Worm (Caenorhabditis elegans) whole organism, L1 larva: ENCODE results near the gene Y26E6A.2.

ENCODE experiments used
- C04F5.9 ChIP-seq: sonication (generic microtip); optimal IDR thresholded peaks from 2 replicates; lab custom pipeline; 2016; ENCODE audit warnings: missing genetic modification characterization, missing compliant biosample characterization
- Y116A8C.19 ChIP-seq: sonication (generic microtip); optimal IDR thresholded peaks from 2 replicates; lab custom pipeline; 2016; ENCODE audit warnings: missing compliant biosample characterization, missing genetic modification characterization, borderline replicate concordance
- alr-1 ChIP-seq: fragments of 200-800 bp; sonication (Bioruptor generic); optimal IDR thresholded peaks from 2 replicates; lab custom pipeline; 2018; ENCODE audit warnings: borderline replicate concordance, mild to moderate bottlenecking, missing genetic modification characterization, missing compliant biosample characterization
- ama-1 ChIP-seq: fragments of 150-350 bp; optimal IDR thresholded peaks from 2 replicates; lab custom pipeline; 2014
- blmp-1 ChIP-seq: fragments of 150-350 bp; optimal IDR thresholded peaks from 2 replicates; lab custom pipeline; 2014; ENCODE audit warnings: missing biosample characterization, missing genetic modification characterization
- ceh-63 ChIP-seq: fragments of 200-800 bp; sonication (Bioruptor generic); optimal IDR thresholded peaks from 2 replicates; lab custom pipeline; 2018; ENCODE audit warnings: mild to moderate bottlenecking, missing genetic modification characterization, missing compliant biosample characterization
- ceh-8 ChIP-seq: fragments of 200-800 bp; sonication (Bioruptor generic); optimal IDR thresholded peaks from 2 replicates; lab custom pipeline; 2018; ENCODE audit warnings: mild to moderate bottlenecking, missing genetic modification characterization, moderate library complexity, missing compliant biosample characterization
- ceh-90 ChIP-seq: sonication (generic microtip); optimal IDR thresholded peaks from 2 replicates; lab custom pipeline; 2016; ENCODE audit warnings: missing genetic modification characterization, missing compliant biosample characterization
- ces-1 ChIP-seq: fragments of 150-350 bp; optimal IDR thresholded peaks from 2 replicates; lab custom pipeline; 2014; ENCODE audit warnings: missing biosample characterization, missing genetic modification reagents, missing genetic modification characterization
- dpl-1 ChIP-seq, 3 experiments: fragments of 150-350 bp in 2 of 3; sonication (generic microtip) in 1 of 3; optimal IDR thresholded peaks; 2 replicates each; lab custom pipeline; 2014 to 2017; ENCODE audit warnings: missing biosample characterization in 3 of 3, missing genetic modification characterization in 3 of 3, missing genetic modification reagents in 3 of 3
- dsc-1 ChIP-seq: sonication (generic microtip); optimal IDR thresholded peaks from 2 replicates; lab custom pipeline; 2016; ENCODE audit warnings: mild to moderate bottlenecking, missing genetic modification characterization, missing compliant biosample characterization
- efl-1 ChIP-seq, 4 experiments: fragments of 150-350 bp; optimal IDR thresholded peaks in 3 of 4; peaks in 1 of 4; 1 replicate in 1 of 4; 2 replicates in 3 of 4; lab custom pipeline; 2014; ENCODE audit warnings: missing biosample characterization in 2 of 4, missing genetic modification characterization in 2 of 4, missing genetic modification reagents in 2 of 4
- egl-13 ChIP-seq: sonication (generic microtip); optimal IDR thresholded peaks from 2 replicates; lab custom pipeline; 2016; ENCODE audit warnings: missing genotype, missing genetic modification reagents, missing genetic modification characterization, missing compliant biosample characterization
- elt-3 ChIP-seq, 6 experiments: fragments of 150-350 bp in 1 of 6; sonication (generic microtip); optimal IDR thresholded peaks; 2 replicates each; lab custom pipeline; 2017 to 2018; ENCODE audit warnings: missing biosample characterization in 6 of 6, missing genetic modification characterization in 6 of 6, inconsistent platforms in 1 of 6
- ets-5 ChIP-seq: fragments of 200-800 bp; sonication (Bioruptor generic); IDR thresholded peaks from 2 replicates; pipeline ENCODE4 v1.3.6; 2022; ENCODE audit warnings: missing genetic modification characterization, missing compliant biosample characterization
- fos-1 ChIP-seq: fragments of 150-350 bp; optimal IDR thresholded peaks from 2 replicates; lab custom pipeline; 2014; ENCODE audit warnings: missing biosample characterization, missing genetic modification characterization
- grh-1 ChIP-seq: fragments of 200-800 bp; sonication (Bioruptor generic); IDR thresholded peaks from 2 replicates; pipeline ENCODE4 v1.3.6; 2022; ENCODE audit warnings: missing genetic modification reagents, missing genetic modification characterization, missing compliant biosample characterization
- irx-1 ChIP-seq: sonication (generic microtip); optimal IDR thresholded peaks from 2 replicates; lab custom pipeline; 2016; ENCODE audit warnings: missing genetic modification characterization, missing compliant biosample characterization
- isw-1 ChIP-seq: fragments of 200-800 bp; sonication (Bioruptor generic); IDR thresholded peaks from 2 replicates; pipeline ENCODE4 v1.3.6; 2022; ENCODE audit warnings: missing genetic modification characterization, missing compliant biosample characterization
- jun-1 ChIP-seq: fragments of 150-350 bp; optimal IDR thresholded peaks from 2 replicates; lab custom pipeline; 2014; ENCODE audit warnings: missing biosample characterization, missing genetic modification reagents, missing genetic modification characterization
- lin-13 ChIP-seq: fragments of 150-350 bp; optimal IDR thresholded peaks from 2 replicates; lab custom pipeline; 2014; ENCODE audit warnings: missing biosample characterization, missing genetic modification reagents, missing genetic modification characterization
- lin-14 ChIP-seq: fragments of 200-800 bp; sonication (Bioruptor generic); optimal IDR thresholded peaks from 2 replicates; lab custom pipeline; 2018; ENCODE audit warnings: mild to moderate bottlenecking, missing genetic modification characterization, moderate library complexity, missing compliant biosample characterization
- lin-15B ChIP-seq: fragments of 150-350 bp; sonication (generic microtip); optimal IDR thresholded peaks from 3 replicates; lab custom pipeline; 2014; ENCODE audit warnings: missing biosample characterization, missing genetic modification characterization
- lin-39 ChIP-seq: fragments of 150-350 bp; optimal IDR thresholded peaks from 2 replicates; lab custom pipeline; 2014; ENCODE audit warnings: missing biosample characterization, missing genetic modification reagents, missing genetic modification characterization
- lir-3 ChIP-seq: sonication (generic microtip); optimal IDR thresholded peaks from 2 replicates; lab custom pipeline; 2016; ENCODE audit warnings: mild to moderate bottlenecking, missing genetic modification characterization, moderate library complexity, missing compliant biosample characterization; ENCODE audit not compliant: poor library complexity
- mdl-1 ChIP-seq, 2 experiments: fragments of 150-350 bp; optimal IDR thresholded peaks; 2 replicates each; lab custom pipeline; 2014 to 2017; ENCODE audit warnings: missing biosample characterization in 2 of 2, missing genetic modification characterization in 2 of 2, inconsistent platforms in 1 of 2
- mef-2 ChIP-seq: fragments of 150-350 bp; optimal IDR thresholded peaks from 2 replicates; lab custom pipeline; 2014; ENCODE audit warnings: missing biosample characterization, missing genetic modification characterization
- mep-1 ChIP-seq: fragments of 150-350 bp; optimal IDR thresholded peaks from 2 replicates; lab custom pipeline; 2014; ENCODE audit warnings: missing biosample characterization, missing genetic modification characterization
- nhr-20 ChIP-seq: sonication (generic microtip); optimal IDR thresholded peaks from 2 replicates; lab custom pipeline; 2016; ENCODE audit warnings: mild to moderate bottlenecking, missing genetic modification characterization, missing compliant biosample characterization
- nhr-237 ChIP-seq: fragments of 150-350 bp; optimal IDR thresholded peaks from 2 replicates; lab custom pipeline; 2014; ENCODE audit warnings: missing biosample characterization, missing genetic modification characterization
- nhr-28 ChIP-seq: fragments of 150-350 bp; optimal IDR thresholded peaks from 2 replicates; lab custom pipeline; 2014; ENCODE audit warnings: missing biosample characterization, missing genetic modification characterization
- nhr-71 ChIP-seq: sonication (generic microtip); optimal IDR thresholded peaks from 2 replicates; lab custom pipeline; 2016; ENCODE audit warnings: mild to moderate bottlenecking, missing genetic modification characterization, moderate library complexity, missing compliant biosample characterization
- nhr-77 ChIP-seq: fragments of 150-350 bp; optimal IDR thresholded peaks from 2 replicates; lab custom pipeline; 2014; ENCODE audit warnings: missing biosample characterization, missing genetic modification characterization
- nhr-85 ChIP-seq: sonication (generic microtip); peaks from one replicate; lab custom pipeline; 2016; ENCODE audit warnings: missing genetic modification characterization, inconsistent platforms, missing compliant biosample characterization
- snu-23 ChIP-seq: sonication (generic microtip); optimal IDR thresholded peaks from 2 replicates; lab custom pipeline; 2016; ENCODE audit warnings: missing genetic modification characterization, missing compliant biosample characterization
- sox-4 ChIP-seq: sonication (generic microtip); optimal IDR thresholded peaks from 2 replicates; lab custom pipeline; 2016; ENCODE audit warnings: missing genetic modification characterization, missing compliant biosample characterization
- tbx-2 ChIP-seq: sonication (generic microtip); optimal IDR thresholded peaks from 2 replicates; lab custom pipeline; 2016; ENCODE audit warnings: missing genetic modification characterization, missing compliant biosample characterization
- tlp-1 ChIP-seq: fragments of 150-350 bp; optimal IDR thresholded peaks from 2 replicates; lab custom pipeline; 2014; ENCODE audit warnings: missing biosample characterization, missing genetic modification characterization
- unc-30 ChIP-seq: sonication (generic microtip); optimal IDR thresholded peaks from 2 replicates; lab custom pipeline; 2017; ENCODE audit warnings: missing biosample characterization, missing genetic modification characterization
- xbp-1 ChIP-seq: sonication (generic microtip); optimal IDR thresholded peaks from 2 replicates; lab custom pipeline; 2016; ENCODE audit warnings: missing genetic modification characterization, missing compliant biosample characterization
- ztf-11 ChIP-seq, 2 experiments: sonication (generic microtip); optimal IDR thresholded peaks; 2 replicates each; lab custom pipeline; 2016 to 2017; ENCODE audit warnings: missing genetic modification characterization in 2 of 2, missing biosample characterization in 1 of 2, missing compliant biosample characterization in 1 of 2
- ztf-4 ChIP-seq: fragments of 150-350 bp; optimal IDR thresholded peaks from 2 replicates; lab custom pipeline; 2014; ENCODE audit warnings: missing biosample characterization, missing genetic modification characterization

Y26E6A.2 gene

DNA sequence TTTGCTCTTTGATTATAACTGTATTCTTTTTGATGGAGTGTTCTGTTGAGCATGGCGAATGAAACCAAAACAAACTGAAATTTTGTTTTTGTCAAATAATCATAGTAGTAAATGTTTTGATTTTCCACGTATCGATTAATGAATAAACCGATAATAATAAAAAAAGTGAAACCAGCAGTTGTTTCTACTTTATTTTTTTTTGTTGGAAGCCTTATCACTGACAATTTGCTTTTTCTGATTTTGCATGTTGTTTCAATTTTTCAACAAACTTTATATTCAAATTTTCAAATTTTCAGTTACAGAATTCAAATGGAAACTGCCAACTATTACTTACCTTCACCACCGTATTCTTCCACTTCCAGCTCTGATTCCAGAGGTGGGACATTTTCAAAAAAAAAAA, 20.4 kb upstream of the Y26E6A.2 start, which contains the start of gene elt-3:
Gene elt-3, plus strand, starts transcription at position 301 of the 400 bp plus-strand sequence.
- TF ChIP-seq isw-1 (GFP tag; lab: Robert Waterston, UW) = no peak
- TF ChIP-seq, all 84 proteins: peak for 0

ce11 chrX:13929534-13929933, 15.3 kb upstream of the Y26E6A.2 start, which contains the start of gene meg-1:
meg-1 (minus strand) TSS chrX:13929634.
- TF ChIP-seq fos-1 (tag; lab: Kevin White, UChicago) (no peak), ama-1 (no peak), nhr-85 (tag; lab: Kevin White, UChicago) (peak; percentile 30), lin-14 (no peak)

ce11 chrX:13928532-13928931, 14.3 kb upstream of the Y26E6A.2 start:
- TF ChIP-seq jun-1 (tag; lab: Kevin White, UChicago) (no peak), efl-1 (optimal IDR thresholded peaks at IDR 0.05; lab: Kevin White, UChicago) (no peak), efl-1 (GFP tag; optimal IDR thresholded peaks at IDR 0.05 in 1 of 2; lab: Kevin White, UChicago) (peak in 1 of 2 experiments; percentile 70), nhr-77 (tag; lab: Kevin White, UChicago) (no peak)

DNA sequence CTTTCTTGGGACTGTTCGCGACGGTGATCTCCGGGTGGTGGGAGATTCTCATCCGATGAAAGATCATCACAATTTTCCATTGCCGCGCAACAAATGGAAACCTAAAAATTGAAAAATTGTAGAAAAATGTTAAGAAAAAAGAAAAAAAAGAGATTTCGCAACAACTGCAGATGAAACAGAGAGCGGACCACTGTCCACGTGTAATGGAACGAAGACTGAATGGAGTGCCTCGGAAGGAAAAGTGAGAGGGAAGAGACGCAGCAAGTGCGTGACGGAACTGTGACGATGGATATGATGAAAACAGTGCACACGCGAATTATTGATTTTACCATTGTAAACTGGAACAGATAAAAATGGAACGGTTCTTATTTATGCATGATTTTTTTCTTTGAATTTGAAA, 11.8 kb upstream of the Y26E6A.2 start, which contains the start of gene meg-2:
Gene meg-2, minus strand, starts transcription at position 101 of the 400 bp plus-strand sequence.
- TF ChIP-seq elt-3 (tag; optimal IDR thresholded peaks at IDR 0.05; lab: Kevin White, UChicago) = no peak
- no peak for TF ChIP-seq alr-1
- no peak for TF ChIP-seq lin-39 (tag; lab: Kevin White, UChicago)
- no peak for TF ChIP-seq lin-15B
- no peak for TF ChIP-seq nhr-28 (tag; lab: Kevin White, UChicago)
- no peak for TF ChIP-seq jun-1 (tag; lab: Kevin White, UChicago)
- TF ChIP-seq ceh-8 (GFP tag; lab: Kevin White, UChicago) = no peak
- no peak for TF ChIP-seq efl-1 (optimal IDR thresholded peaks at IDR 0.05; lab: Kevin White, UChicago)
- TF ChIP-seq efl-1 (GFP tag; optimal IDR thresholded peaks at IDR 0.05 in 1 of 2; lab: Kevin White, UChicago) = peak in 1 of 2 experiments; percentile 28
- TF ChIP-seq irx-1 (tag; lab: Kevin White, UChicago) = no peak
- TF ChIP-seq, all 84 proteins: peak for 1

- TF ChIP-seq grh-1 (GFP tag; lab: Robert Waterston, UW) = peak; percentile 99
- no peak for TF ChIP-seq dsc-1 (tag; lab: Kevin White, UChicago)
- TF ChIP-seq lin-14 = peak; percentile 92
- TF ChIP-seq xbp-1 (tag; lab: Kevin White, UChicago) = peak; percentile 50
- TF ChIP-seq blmp-1 (tag; lab: Kevin White, UChicago) = peak; percentile 97
- no peak for TF ChIP-seq unc-30 (tag; lab: Kevin White, UChicago)
- no peak for TF ChIP-seq nhr-237 (tag; lab: Kevin White, UChicago)
- TF ChIP-seq mep-1 (tag; lab: Kevin White, UChicago) = peak; percentile 82
- no peak for TF ChIP-seq mef-2
- TF ChIP-seq lir-3 (tag; lab: Kevin White, UChicago) = no peak
- TF ChIP-seq ets-5 (GFP tag; lab: Robert Waterston, UW) = no peak
- TF ChIP-seq jun-1 (tag; lab: Kevin White, UChicago) = peak; percentile 19
- TF ChIP-seq sox-4 (tag; lab: Kevin White, UChicago) = no peak
- TF ChIP-seq tlp-1 = no peak
- TF ChIP-seq mdl-1 (tag; optimal IDR thresholded peaks at IDR 0.05; lab: Kevin White, UChicago) = peak in 1 of 2 experiments; percentile 52
- no peak for TF ChIP-seq C04F5.9 (tag; lab: Kevin White, UChicago)
- peak; percentile 11 to 30 for TF ChIP-seq efl-1 (optimal IDR thresholded peaks at IDR 0.05; lab: Kevin White, UChicago)
- TF ChIP-seq efl-1 (GFP tag; optimal IDR thresholded peaks at IDR 0.05 in 1 of 2; lab: Kevin White, UChicago) = peak in 1 of 2 experiments; percentile 90
- TF ChIP-seq nhr-77 (tag; lab: Kevin White, UChicago) = peak; percentile 16
- no peak for TF ChIP-seq ces-1 (GFP tag; lab: Kevin White, UChicago)
- TF ChIP-seq ztf-11 (tag; optimal IDR thresholded peaks at IDR 0.05; lab: Kevin White, UChicago) = no peak
- peak; percentile 9 for TF ChIP-seq ztf-4
- TF ChIP-seq snu-23 (GFP tag; lab: Kevin White, UChicago) = peak; percentile 83
- no peak for TF ChIP-seq ceh-90 (tag; lab: Kevin White, UChicago)
- no peak for TF ChIP-seq Y116A8C.19 (tag; lab: Kevin White, UChicago)
- TF ChIP-seq lin-13 (GFP tag; lab: Kevin White, UChicago) = peak; percentile 56
- peak; percentile 3 to 28 (median 18) for TF ChIP-seq dpl-1 (GFP tag; optimal IDR thresholded peaks at IDR 0.05; lab: Kevin White, UChicago)
- TF ChIP-seq egl-13 = no peak
- peak; percentile 80 for TF ChIP-seq nhr-71 (tag; lab: Kevin White, UChicago)
- no peak for TF ChIP-seq ceh-63
- TF ChIP-seq nhr-20 = peak; percentile 88
- TF ChIP-seq tbx-2 (tag; lab: Kevin White, UChicago) = peak; percentile 69
- TF ChIP-seq fos-1 (tag; lab: Kevin White, UChicago) = peak; percentile 7
Measured at ce11 chrX:13920374-13920986, 6.3 kb upstream of the Y26E6A.2 start.
